Worm (Caenorhabditis elegans) whole organism, L3 larva: Measurements from ENCODE around the gene K09F5.4.

Source experiments
- R02D3.7 ChIP-seq: fragments of 150-350 bp; optimal IDR thresholded peaks from 2 replicates; lab custom pipeline; 2014; ENCODE audit warnings: missing biosample characterization, missing genetic modification characterization
- ZK546.5 ChIP-seq: sonication (generic microtip); optimal IDR thresholded peaks from 2 replicates; lab custom pipeline; 2017; ENCODE audit warnings: missing biosample characterization, missing genetic modification characterization
- aly-2 ChIP-seq: fragments of 150-350 bp; optimal IDR thresholded peaks from 2 replicates; lab custom pipeline; 2014; ENCODE audit warnings: missing biosample characterization, missing genetic modification characterization
- ceh-28 ChIP-seq: fragments of 150-350 bp; optimal IDR thresholded peaks from 2 replicates; lab custom pipeline; 2014; ENCODE audit warnings: missing biosample characterization, missing genetic modification reagents, missing genetic modification characterization
- ceh-82 ChIP-seq: fragments of 150-350 bp; optimal IDR thresholded peaks from 2 replicates; lab custom pipeline; 2014; ENCODE audit warnings: missing biosample characterization, missing genetic modification characterization
- ceh-9 ChIP-seq: sonication (generic microtip); optimal IDR thresholded peaks from 2 replicates; lab custom pipeline; 2018; ENCODE audit warnings: missing biosample characterization, missing genetic modification characterization
- daf-12 ChIP-seq: fragments of 150-350 bp; optimal IDR thresholded peaks from 2 replicates; lab custom pipeline; 2014; ENCODE audit warnings: missing biosample characterization, missing genetic modification reagents, missing genetic modification characterization
- egl-5 ChIP-seq: fragments of 150-350 bp; optimal IDR thresholded peaks from 2 replicates; lab custom pipeline; 2017; ENCODE audit warnings: missing biosample characterization, missing genetic modification reagents, missing genetic modification characterization, inconsistent platforms
- elt-2 ChIP-seq: sonication (generic microtip); optimal IDR thresholded peaks from 2 replicates; lab custom pipeline; 2016; ENCODE audit warnings: missing genetic modification reagents, mild to moderate bottlenecking, missing genetic modification characterization, missing compliant biosample characterization
- elt-3 ChIP-seq, 3 experiments: fragments of 150-350 bp in 1 of 3; sonication (generic microtip) in 2 of 3; optimal IDR thresholded peaks; 2 replicates in 2 of 3; 4 replicates in 1 of 3; lab custom pipeline; 2014 to 2017; ENCODE audit warnings: missing biosample characterization in 3 of 3, missing genetic modification characterization in 3 of 3
- eor-1 ChIP-seq, 2 experiments: fragments of 150-350 bp; optimal IDR thresholded peaks; 2 replicates each; lab custom pipeline; 2014 to 2018; ENCODE audit warnings: missing biosample characterization in 2 of 2, missing genetic modification characterization in 2 of 2
- fkh-10 ChIP-seq: sonication (generic microtip); optimal IDR thresholded peaks from 2 replicates; lab custom pipeline; 2017; ENCODE audit warnings: missing biosample characterization, missing genetic modification reagents, missing genetic modification characterization
- hmg-11 ChIP-seq: sonication (generic microtip); optimal IDR thresholded peaks from 2 replicates; lab custom pipeline; 2016; ENCODE audit warnings: missing genetic modification characterization, missing compliant biosample characterization
- jun-1 ChIP-seq: fragments of 150-350 bp; optimal IDR thresholded peaks from 2 replicates; lab custom pipeline; 2014; ENCODE audit warnings: missing biosample characterization, missing genetic modification reagents, missing genetic modification characterization
- lin-15B ChIP-seq: fragments of 150-350 bp; optimal IDR thresholded peaks from 2 replicates; lab custom pipeline; 2014; ENCODE audit warnings: missing biosample characterization, missing genetic modification characterization
- lin-39 ChIP-seq: fragments of 150-350 bp; optimal IDR thresholded peaks from 2 replicates; lab custom pipeline; 2018; ENCODE audit warnings: missing biosample characterization, missing genetic modification reagents, missing genetic modification characterization
- lsy-12 ChIP-seq: sonication (generic microtip); optimal IDR thresholded peaks from 2 replicates; lab custom pipeline; 2016; ENCODE audit warnings: mild to moderate bottlenecking, missing genetic modification characterization, missing compliant biosample characterization
- mdl-1 ChIP-seq: fragments of 150-350 bp; optimal IDR thresholded peaks from 2 replicates; lab custom pipeline; 2014; ENCODE audit warnings: missing biosample characterization, missing genetic modification characterization
- mml-1 ChIP-seq: fragments of 150-350 bp; sonication (generic microtip); optimal IDR thresholded peaks from 3 replicates; lab custom pipeline; 2014; ENCODE audit warnings: missing biosample characterization, missing genetic modification characterization
- nfya-1 ChIP-seq: sonication (generic microtip); optimal IDR thresholded peaks from 2 replicates; lab custom pipeline; 2017; ENCODE audit warnings: missing genetic modification characterization, mild to moderate bottlenecking, missing compliant biosample characterization, antibody characterized with exemption, moderate library complexity; ENCODE audit not compliant: insufficient read depth
- nhr-11 ChIP-seq: fragments of 150-350 bp; optimal IDR thresholded peaks from 2 replicates; lab custom pipeline; 2014; ENCODE audit warnings: missing biosample characterization, missing genetic modification characterization
- nhr-12 ChIP-seq: fragments of 150-350 bp; optimal IDR thresholded peaks from 2 replicates; lab custom pipeline; 2014; ENCODE audit warnings: missing biosample characterization, missing genetic modification characterization
- nhr-23 ChIP-seq: fragments of 150-350 bp; optimal IDR thresholded peaks from 2 replicates; lab custom pipeline; 2014; ENCODE audit warnings: missing biosample characterization, missing genetic modification reagents, missing genetic modification characterization
- nhr-237 ChIP-seq: fragments of 150-350 bp; optimal IDR thresholded peaks from 2 replicates; lab custom pipeline; 2014; ENCODE audit warnings: missing biosample characterization, missing genetic modification characterization
- nhr-25 ChIP-seq: sonication (generic microtip); optimal IDR thresholded peaks from 2 replicates; lab custom pipeline; 2017; ENCODE audit warnings: missing biosample characterization, missing genetic modification characterization
- nhr-43 ChIP-seq: sonication (generic microtip); optimal IDR thresholded peaks from 2 replicates; lab custom pipeline; 2016; ENCODE audit warnings: mild to moderate bottlenecking, missing genetic modification characterization, missing compliant biosample characterization; ENCODE audit not compliant: poor library complexity, severe bottlenecking
- nhr-67 ChIP-seq: fragments of 150-350 bp; optimal IDR thresholded peaks from 2 replicates; lab custom pipeline; 2014; ENCODE audit warnings: missing biosample characterization, missing genetic modification characterization
- nhr-76 ChIP-seq: fragments of 150-350 bp; sonication (generic microtip); optimal IDR thresholded peaks from 5 replicates; lab custom pipeline; 2014; ENCODE audit warnings: missing biosample characterization, missing genetic modification characterization
- pha-4 ChIP-seq: fragments of 150-350 bp; optimal IDR thresholded peaks from 2 replicates; lab custom pipeline; 2014; ENCODE audit warnings: missing biosample characterization, missing genetic modification reagents, missing genetic modification characterization
- pqm-1 ChIP-seq: fragments of 150-350 bp; optimal IDR thresholded peaks from 2 replicates; lab custom pipeline; 2017; ENCODE audit warnings: missing biosample characterization, missing genetic modification characterization, inconsistent platforms
- sea-2 ChIP-seq: fragments of 150-350 bp; sonication (generic microtip); optimal IDR thresholded peaks from 4 replicates; lab custom pipeline; 2014; ENCODE audit warnings: missing biosample characterization, missing genetic modification reagents, missing genetic modification characterization
- skn-1 ChIP-seq: fragments of 150-350 bp; optimal IDR thresholded peaks from 2 replicates; lab custom pipeline; 2014; ENCODE audit warnings: missing biosample characterization, missing genetic modification characterization
- snpc-4 ChIP-seq: fragments of 150-350 bp; optimal IDR thresholded peaks from 2 replicates; lab custom pipeline; 2014; ENCODE audit warnings: missing biosample characterization, missing genetic modification characterization
- tbx-2 ChIP-seq: sonication (generic microtip); optimal IDR thresholded peaks from 2 replicates; lab custom pipeline; 2016; ENCODE audit warnings: mild to moderate bottlenecking, missing genetic modification characterization, missing compliant biosample characterization
- unc-39 ChIP-seq: sonication (generic microtip); optimal IDR thresholded peaks from 4 replicates; lab custom pipeline; 2017; ENCODE audit warnings: missing biosample characterization, missing genetic modification characterization
- unc-62 ChIP-seq: fragments of 150-350 bp; sonication (generic microtip); optimal IDR thresholded peaks from 4 replicates; lab custom pipeline; 2014; ENCODE audit warnings: missing biosample characterization, missing genetic modification reagents, missing genetic modification characterization
- zag-1 ChIP-seq: fragments of 150-350 bp; optimal IDR thresholded peaks from 2 replicates; lab custom pipeline; 2014; ENCODE audit warnings: missing biosample characterization, missing genetic modification characterization
- ztf-11 ChIP-seq: fragments of 150-350 bp; optimal IDR thresholded peaks from 2 replicates; lab custom pipeline; 2014; ENCODE audit warnings: missing biosample characterization, missing genetic modification characterization

The K09F5.4 gene

ce11 chrX:7678437-7679139, 32.0 kb downstream of the K09F5.4 start:
- TF ChIP-seq nhr-76 (tag; lab: Kevin White, UChicago), result no peak
- no peak for TF ChIP-seq unc-39
- no peak for TF ChIP-seq tbx-2 (tag; lab: Kevin White, UChicago)
- no peak for TF ChIP-seq pha-4
- TF ChIP-seq lin-39 (tag; lab: Kevin White, UChicago), result peak; percentile 77
- no peak for TF ChIP-seq mdl-1 (tag; lab: Kevin White, UChicago)
- TF ChIP-seq ceh-9 (tag; lab: Kevin White, UChicago), result no peak
- no peak for TF ChIP-seq aly-2 (tag; lab: Kevin White, UChicago)
- no peak for TF ChIP-seq egl-5 (tag; lab: Kevin White, UChicago)
- peak; percentile 4 for TF ChIP-seq snpc-4 (tag; lab: Kevin White, UChicago)
- no peak for TF ChIP-seq ztf-11 (tag; lab: Kevin White, UChicago)
- no peak for TF ChIP-seq nhr-25 (tag; lab: Kevin White, UChicago)
- TF ChIP-seq R02D3.7 (tag; lab: Kevin White, UChicago), result no peak
- TF ChIP-seq elt-2 (tag; lab: Kevin White, UChicago), result no peak
- TF ChIP-seq pqm-1, result no peak
- TF ChIP-seq elt-3 (tag; optimal IDR thresholded peaks at IDR 0.05; lab: Kevin White, UChicago), result no peak
- TF ChIP-seq nfya-1, result peak; percentile 32
- no peak for TF ChIP-seq jun-1
- no peak for TF ChIP-seq nhr-11 (tag; lab: Kevin White, UChicago)
- TF ChIP-seq hmg-11, result peak; percentile 20
- peak; percentile 24 for TF ChIP-seq fkh-10 (GFP tag; lab: Kevin White, UChicago)
- no peak for TF ChIP-seq eor-1 (tag; optimal IDR thresholded peaks at IDR 0.05; lab: Kevin White, UChicago)
- TF ChIP-seq skn-1 (tag; lab: Kevin White, UChicago), result no peak
- no peak for TF ChIP-seq sea-2 (GFP tag; lab: Kevin White, UChicago)
- no peak for TF ChIP-seq nhr-43 (tag; lab: Kevin White, UChicago)
- TF ChIP-seq mml-1 (tag; lab: Kevin White, UChicago), result no peak
- no peak for TF ChIP-seq ceh-28 (tag; lab: Kevin White, UChicago)
- no peak for TF ChIP-seq nhr-237 (tag; lab: Kevin White, UChicago)
- no peak for TF ChIP-seq nhr-23 (tag; lab: Kevin White, UChicago)

- TF ChIP-seq daf-12 (no peak), nfya-1 (no peak), ceh-9 (tag; lab: Kevin White, UChicago) (no peak), nhr-25 (tag; lab: Kevin White, UChicago) (no peak), sea-2 (GFP tag; lab: Kevin White, UChicago) (no peak), skn-1 (tag; lab: Kevin White, UChicago) (no peak), elt-2 (tag; lab: Kevin White, UChicago) (no peak), lin-15B (tag; lab: Kevin White, UChicago) (no peak), elt-3 (tag; optimal IDR thresholded peaks at IDR 0.05; lab: Kevin White, UChicago) (no peak), mdl-1 (tag; lab: Kevin White, UChicago) (no peak), mml-1 (tag; lab: Kevin White, UChicago) (no peak), ceh-28 (tag; lab: Kevin White, UChicago) (no peak), R02D3.7 (tag; lab: Kevin White, UChicago) (no peak), nhr-12 (tag; lab: Kevin White, UChicago) (no peak), aly-2 (tag; lab: Kevin White, UChicago) (no peak), nhr-67 (no peak), zag-1 (no peak), unc-62 (GFP tag; lab: Kevin White, UChicago) (no peak)
Observed at ce11 chrX:7674871-7675270, 35.7 kb downstream of the K09F5.4 start.

ce11 chrX:7672693-7673092, 37.9 kb downstream of the K09F5.4 start, which contains the start of gene F27D9.2:
Gene F27D9.2, plus strand, starts transcription at chrX:7672993.
- TF ChIP-seq unc-39 (no peak), aly-2 (tag; lab: Kevin White, UChicago) (no peak), nhr-23 (tag; lab: Kevin White, UChicago) (no peak), unc-62 (GFP tag; lab: Kevin White, UChicago) (no peak), skn-1 (tag; lab: Kevin White, UChicago) (no peak), jun-1 (no peak), lsy-12 (tag; lab: Kevin White, UChicago) (no peak), nhr-67 (no peak), ceh-9 (tag; lab: Kevin White, UChicago) (no peak), nfya-1 (no peak), ZK546.5 (tag; lab: Kevin White, UChicago) (no peak), pqm-1 (no peak), ztf-11 (tag; lab: Kevin White, UChicago) (no peak), pha-4 (no peak), nhr-237 (tag; lab: Kevin White, UChicago) (no peak), ceh-82 (tag; lab: Kevin White, UChicago) (no peak), lin-39 (tag; lab: Kevin White, UChicago) (no peak), mdl-1 (tag; lab: Kevin White, UChicago) (no peak)
